Worm (Caenorhabditis elegans) whole organism, late embryonic: ENCODE measurements around the gene ZK783.7.
A peak's percentile ranks its signal among the peaks of the same experiment; 100 is the strongest.

Source experiments
- C08G9.2 ChIP-seq: sonication (generic microtip); optimal IDR thresholded peaks from 2 replicates; lab custom pipeline; 2016; ENCODE audit warnings: mild to moderate bottlenecking, missing genetic modification characterization, moderate library complexity, missing compliant biosample characterization
- C38D4.7 ChIP-seq: fragments of 200-800 bp; sonication (Bioruptor generic); optimal IDR thresholded peaks from 2 replicates; lab custom pipeline; 2018; ENCODE audit warnings: mild to moderate bottlenecking, missing genetic modification characterization, moderate library complexity, missing compliant biosample characterization
- F13H6.1 ChIP-seq: sonication (generic microtip); optimal IDR thresholded peaks from 2 replicates; lab custom pipeline; 2016; ENCODE audit warnings: missing genetic modification characterization, missing compliant biosample characterization
- K02D7.2 ChIP-seq: sonication (generic microtip); optimal IDR thresholded peaks from 2 replicates; lab custom pipeline; 2017; ENCODE audit warnings: mild to moderate bottlenecking, missing genetic modification characterization, missing compliant biosample characterization
- K09A11.1 ChIP-seq: sonication (generic microtip); optimal IDR thresholded peaks from 2 replicates; lab custom pipeline; 2017; ENCODE audit warnings: antibody characterized with exemption, mild to moderate bottlenecking, missing genetic modification characterization, missing compliant biosample characterization; ENCODE audit not compliant: insufficient read depth
- ahr-1 ChIP-seq: sonication (generic microtip); optimal IDR thresholded peaks from 2 replicates; lab custom pipeline; 2016; ENCODE audit warnings: missing genetic modification characterization, missing compliant biosample characterization
- ceh-2 ChIP-seq: sonication (generic microtip); optimal IDR thresholded peaks from 2 replicates; lab custom pipeline; 2016; ENCODE audit warnings: missing genotype, missing genetic modification characterization, missing compliant biosample characterization
- ceh-22 ChIP-seq: sonication (generic microtip); optimal IDR thresholded peaks from 2 replicates; lab custom pipeline; 2017; ENCODE audit warnings: missing biosample characterization, missing genetic modification characterization
- ceh-24 ChIP-seq: sonication (generic microtip); optimal IDR thresholded peaks from 2 replicates; lab custom pipeline; 2016; ENCODE audit warnings: mild to moderate bottlenecking, missing genetic modification characterization, missing compliant biosample characterization
- ceh-31 ChIP-seq: sonication (generic microtip); optimal IDR thresholded peaks from 2 replicates; lab custom pipeline; 2016; ENCODE audit warnings: missing genetic modification characterization, missing compliant biosample characterization
- ceh-34 ChIP-seq: sonication (generic microtip); optimal IDR thresholded peaks from 2 replicates; lab custom pipeline; 2016; ENCODE audit warnings: mild to moderate bottlenecking, missing genetic modification characterization, missing compliant biosample characterization
- ceh-6 ChIP-seq: fragments of 200-800 bp; sonication (Bioruptor generic); optimal IDR thresholded peaks from 2 replicates; lab custom pipeline; 2018; ENCODE audit warnings: mild to moderate bottlenecking, missing genetic modification characterization, missing compliant biosample characterization
- ceh-9 ChIP-seq: sonication (generic microtip); optimal IDR thresholded peaks from 2 replicates; lab custom pipeline; 2016; ENCODE audit warnings: mild to moderate bottlenecking, missing genetic modification characterization, inconsistent platforms, missing compliant biosample characterization
- che-1 ChIP-seq: sonication (generic microtip); optimal IDR thresholded peaks from 2 replicates; lab custom pipeline; 2016; ENCODE audit warnings: mild to moderate bottlenecking, missing genetic modification characterization, missing compliant biosample characterization
- eyg-1 ChIP-seq: sonication (generic microtip); optimal IDR thresholded peaks from 2 replicates; lab custom pipeline; 2016; ENCODE audit warnings: missing genotype, missing genetic modification characterization, missing compliant biosample characterization
- fkh-6 ChIP-seq: sonication (generic microtip); optimal IDR thresholded peaks from 2 replicates; lab custom pipeline; 2016; ENCODE audit warnings: missing genetic modification characterization, missing compliant biosample characterization
- gmeb-2 ChIP-seq: sonication (generic microtip); optimal IDR thresholded peaks from 2 replicates; lab custom pipeline; 2016; ENCODE audit warnings: missing genetic modification characterization, inconsistent platforms, missing compliant biosample characterization
- hlh-13 ChIP-seq: fragments of 200-800 bp; sonication (Bioruptor generic); optimal IDR thresholded peaks from 2 replicates; lab custom pipeline; 2018; ENCODE audit warnings: mild to moderate bottlenecking, missing genetic modification characterization, missing compliant biosample characterization
- hlh-30 ChIP-seq: sonication (generic microtip); optimal IDR thresholded peaks from 2 replicates; lab custom pipeline; 2017; ENCODE audit warnings: antibody characterized with exemption, missing genetic modification characterization, missing compliant biosample characterization; ENCODE audit not compliant: insufficient read depth
- hlh-6 ChIP-seq: sonication (generic microtip); optimal IDR thresholded peaks from 2 replicates; lab custom pipeline; 2016; ENCODE audit warnings: missing genotype, missing genetic modification characterization, missing compliant biosample characterization
- hlh-8 ChIP-seq: sonication (generic microtip); optimal IDR thresholded peaks from 2 replicates; lab custom pipeline; 2016; ENCODE audit warnings: missing genotype, missing genetic modification characterization, missing compliant biosample characterization
- lin-11 ChIP-seq: fragments of 200-800 bp; sonication (Bioruptor generic); optimal IDR thresholded peaks from 2 replicates; lab custom pipeline; 2018; ENCODE audit warnings: mild to moderate bottlenecking, missing genetic modification characterization, missing compliant biosample characterization
- madf-2 ChIP-seq: sonication (generic microtip); optimal IDR thresholded peaks from 2 replicates; lab custom pipeline; 2017; ENCODE audit warnings: missing genetic modification characterization, missing compliant biosample characterization
- nfya-1 ChIP-seq: sonication (generic microtip); optimal IDR thresholded peaks from 2 replicates; lab custom pipeline; 2017; ENCODE audit warnings: missing genetic modification characterization, mild to moderate bottlenecking, missing compliant biosample characterization, antibody characterized with exemption, moderate library complexity
- nhr-232 ChIP-seq: sonication (generic microtip); optimal IDR thresholded peaks from 2 replicates; lab custom pipeline; 2016; ENCODE audit warnings: missing genetic modification characterization, missing compliant biosample characterization
- pha-2 ChIP-seq: sonication (generic microtip); optimal IDR thresholded peaks from 2 replicates; lab custom pipeline; 2017; ENCODE audit warnings: mild to moderate bottlenecking, missing genetic modification characterization, missing compliant biosample characterization
- pha-4 ChIP-seq: fragments of 150-350 bp; optimal IDR thresholded peaks from 2 replicates; lab custom pipeline; 2018; ENCODE audit warnings: missing biosample characterization, missing genetic modification reagents, missing genetic modification characterization
- pros-1 ChIP-seq: fragments of 150-350 bp; optimal IDR thresholded peaks from 2 replicates; lab custom pipeline; 2014; ENCODE audit warnings: missing biosample characterization, missing genetic modification reagents, missing genetic modification characterization
- rnt-1 ChIP-seq: sonication (generic microtip); optimal IDR thresholded peaks from 2 replicates; lab custom pipeline; 2016; ENCODE audit warnings: missing genetic modification characterization, missing compliant biosample characterization
- sdc-2 ChIP-seq: sonication (generic microtip); optimal IDR thresholded peaks from 2 replicates; lab custom pipeline; 2016; ENCODE audit warnings: missing genotype, missing genetic modification characterization, missing compliant biosample characterization
- sox-2 ChIP-seq: fragments of 200-800 bp; sonication (Bioruptor generic); IDR thresholded peaks from 2 replicates; pipeline ENCODE4 v1.3.6; 2022; ENCODE audit warnings: missing genetic modification reagents, missing genetic modification characterization, missing compliant biosample characterization
- sox-4 ChIP-seq: sonication (generic microtip); optimal IDR thresholded peaks from 2 replicates; lab custom pipeline; 2017; ENCODE audit warnings: mild to moderate bottlenecking, missing genetic modification characterization, inconsistent platforms, missing compliant biosample characterization
- syd-9 ChIP-seq: sonication (generic microtip); optimal IDR thresholded peaks from 2 replicates; lab custom pipeline; 2016; ENCODE audit warnings: mild to moderate bottlenecking, missing genetic modification characterization, moderate library complexity, missing compliant biosample characterization
- tbx-2 ChIP-seq: sonication (generic microtip); optimal IDR thresholded peaks from 2 replicates; lab custom pipeline; 2016; ENCODE audit warnings: missing genetic modification characterization, missing compliant biosample characterization
- tbx-7 ChIP-seq: sonication (generic microtip); optimal IDR thresholded peaks from 2 replicates; lab custom pipeline; 2016; ENCODE audit warnings: missing genotype, missing genetic modification characterization, missing compliant biosample characterization
- unc-3 ChIP-seq, 2 experiments: fragments of 200-800 bp in 1 of 2; sonication (Bioruptor generic) in 1 of 2; sonication (generic microtip) in 1 of 2; conservative IDR thresholded peaks in 1 of 2; optimal IDR thresholded peaks in 1 of 2; 2 replicates each; pipeline versions ENCODE4 v1.3.6 to Lab custom; 2016 to 2022; ENCODE audit warnings: missing compliant biosample characterization in 2 of 2, missing genetic modification characterization in 2 of 2, missing genetic modification reagents in 1 of 2
- unc-42 ChIP-seq: sonication (generic microtip); optimal IDR thresholded peaks from 2 replicates; lab custom pipeline; 2016; ENCODE audit warnings: missing genotype, missing genetic modification characterization, missing compliant biosample characterization
- unc-55 ChIP-seq: sonication (generic microtip); optimal IDR thresholded peaks from 2 replicates; lab custom pipeline; 2017; ENCODE audit warnings: missing biosample characterization, missing genetic modification reagents, missing genetic modification characterization
- unc-86 ChIP-seq: sonication (generic microtip); optimal IDR thresholded peaks from 2 replicates; lab custom pipeline; 2016; ENCODE audit warnings: missing genetic modification characterization, missing compliant biosample characterization
- zip-5 ChIP-seq: sonication (generic microtip); optimal IDR thresholded peaks from 2 replicates; lab custom pipeline; 2016; ENCODE audit warnings: missing genetic modification characterization, missing compliant biosample characterization
- ztf-16 ChIP-seq: sonication (generic microtip); optimal IDR thresholded peaks from 2 replicates; lab custom pipeline; 2017; ENCODE audit warnings: missing genetic modification characterization, missing compliant biosample characterization

Gene ZK783.7

DNA sequence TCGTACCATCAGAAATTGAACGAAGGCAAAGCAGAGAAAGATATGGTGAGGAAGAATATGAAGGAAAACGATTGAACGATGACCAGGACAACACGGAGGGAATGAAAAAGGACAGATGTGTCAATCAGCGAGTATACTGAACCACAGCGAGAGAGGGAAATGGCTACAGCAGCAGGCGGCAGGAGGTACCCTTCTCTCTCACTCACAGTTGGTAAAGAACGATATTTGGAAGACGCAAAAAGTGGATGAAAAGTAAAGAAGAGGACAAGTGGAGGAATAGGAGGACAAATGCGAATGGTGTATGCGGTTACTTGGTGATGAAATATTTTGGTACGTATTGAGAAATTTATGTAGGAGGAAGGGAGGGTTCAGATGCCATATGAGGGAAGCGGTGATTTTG, at the start of gene ZK783.7:
TSS of gene ZK783.7 (plus strand) at position 246 of the 400 bp plus-strand sequence.
- peak; percentile 51 for TF ChIP-seq hlh-6 (tag; lab: Kevin White, UChicago)
- peak; percentile 42 for TF ChIP-seq unc-55 (GFP tag; lab: Kevin White, UChicago)
- TF ChIP-seq pha-2 (tag; lab: Kevin White, UChicago), result no peak
- TF ChIP-seq ceh-2, result no peak

DNA sequence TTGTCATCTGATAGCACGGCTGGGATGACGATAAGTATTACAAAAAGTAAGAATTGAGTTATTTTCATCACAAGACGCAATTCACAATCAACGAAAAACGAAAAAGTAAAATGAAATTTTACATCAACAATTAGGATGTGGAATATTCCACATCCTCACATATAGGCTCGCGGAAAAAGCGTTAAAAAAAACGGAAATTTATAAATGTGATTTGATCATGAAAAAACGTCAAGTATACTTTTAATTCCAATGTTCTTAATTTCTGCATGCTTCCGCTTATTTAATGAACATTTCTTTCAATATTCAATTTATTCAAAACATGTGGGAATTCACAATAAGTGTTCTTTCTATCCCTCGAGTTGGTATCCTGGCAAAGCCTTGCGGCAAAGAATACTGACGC, 48.3 kb upstream of the ZK783.7 start, which contains the start of gene T04A6.3:
TSS of gene T04A6.3 (minus strand) at position 101 of the 400 bp plus-strand sequence.
- TF ChIP-seq ahr-1 (tag; lab: Kevin White, UChicago) (no peak), fkh-6 (tag; lab: Kevin White, UChicago) (no peak), nfya-1 (tag; lab: Kevin White, UChicago) (no peak), ztf-16 (tag; lab: Kevin White, UChicago) (no peak), ceh-22 (no peak), ceh-6 (no peak), nhr-232 (tag; lab: Kevin White, UChicago) (no peak), sox-4 (tag; lab: Kevin White, UChicago) (no peak), sox-2 (no peak)

- TF ChIP-seq unc-42 (no peak), hlh-13 (no peak), madf-2 (tag; lab: Kevin White, UChicago) (no peak), che-1 (tag; lab: Kevin White, UChicago) (no peak), nfya-1 (tag; lab: Kevin White, UChicago) (no peak), K09A11.1 (tag; lab: Kevin White, UChicago) (no peak), tbx-7 (tag; lab: Kevin White, UChicago) (no peak), ceh-9 (no peak), unc-86 (tag; lab: Kevin White, UChicago) (no peak), C38D4.7 (no peak), hlh-30 (no peak), ceh-31 (tag; lab: Kevin White, UChicago) (no peak), pros-1 (tag; lab: Kevin White, UChicago) (no peak), ceh-24 (no peak), F13H6.1 (tag; lab: Kevin White, UChicago) (no peak), hlh-8 (no peak), sdc-2 (tag; lab: Kevin White, UChicago) (no peak)
- TF ChIP-seq, all 69 proteins: peak for 0
Measured at ce11 chrIII:7609168-7609567, 47.4 kb upstream of the ZK783.7 start, which contains the start of gene nsph-4.3. Gene nsph-4.3, minus strand, starts transcription at chrIII:7609268.

- TF ChIP-seq ztf-16 (tag; lab: Kevin White, UChicago) (no peak), rnt-1 (tag; lab: Kevin White, UChicago) (no peak), gmeb-2 (tag; lab: Kevin White, UChicago) (no peak), che-1 (tag; lab: Kevin White, UChicago) (no peak), unc-55 (GFP tag; lab: Kevin White, UChicago) (no peak), ceh-34 (tag; lab: Kevin White, UChicago) (no peak), zip-5 (tag; lab: Kevin White, UChicago) (no peak), ceh-24 (no peak), tbx-2 (tag; lab: Kevin White, UChicago) (no peak), pha-4 (tag; lab: Kevin White, UChicago) (no peak), eyg-1 (no peak), C08G9.2 (tag; lab: Kevin White, UChicago) (no peak), lin-11 (tag; lab: Kevin White, UChicago) (no peak), syd-9 (no peak), K02D7.2 (no peak), sox-4 (tag; lab: Kevin White, UChicago) (no peak), unc-3 (GFP tag; conservative IDR thresholded peaks at IDR 0.05; lab: Robert Waterston, UW) (no peak), unc-3 (tag; optimal IDR thresholded peaks at IDR 0.05; lab: Kevin White, UChicago) (no peak)
Measured at ce11 chrIII:7614530-7614929, 42.0 kb upstream of the ZK783.7 start, which contains the start of gene T04A6.2. Gene T04A6.2, plus strand, starts transcription at chrIII:7614830.
